Worm (Caenorhabditis elegans) whole organism, L1 larva: Measurements from ENCODE around the gene C06A6.7.

ENCODE experiments used
- C16A3.4 ChIP-seq: fragments of 150-350 bp; optimal IDR thresholded peaks from 2 replicates; lab custom pipeline; 2014; ENCODE audit warnings: missing biosample characterization, missing genetic modification characterization
- C34B4.2 ChIP-seq: sonication (generic microtip); optimal IDR thresholded peaks from 2 replicates; lab custom pipeline; 2017; ENCODE audit warnings: mild to moderate bottlenecking, missing genetic modification characterization, missing compliant biosample characterization
- Y116A8C.19 ChIP-seq: sonication (generic microtip); optimal IDR thresholded peaks from 2 replicates; lab custom pipeline; 2016; ENCODE audit warnings: missing compliant biosample characterization, missing genetic modification characterization, borderline replicate concordance
- aha-1 ChIP-seq: fragments of 150-350 bp; optimal IDR thresholded peaks from 2 replicates; lab custom pipeline; 2014; ENCODE audit warnings: missing biosample characterization, missing genetic modification characterization
- blmp-1 ChIP-seq: fragments of 150-350 bp; optimal IDR thresholded peaks from 2 replicates; lab custom pipeline; 2014; ENCODE audit warnings: missing biosample characterization, missing genetic modification characterization
- ceh-63 ChIP-seq: fragments of 200-800 bp; sonication (Bioruptor generic); optimal IDR thresholded peaks from 2 replicates; lab custom pipeline; 2018; ENCODE audit warnings: mild to moderate bottlenecking, missing genetic modification characterization, missing compliant biosample characterization
- ceh-88 ChIP-seq: fragments of 200-800 bp; sonication (Bioruptor generic); IDR thresholded peaks from 2 replicates; pipeline ENCODE4 v1.3.6; 2022; ENCODE audit warnings: missing genetic modification characterization, missing compliant biosample characterization
- ceh-90 ChIP-seq: sonication (generic microtip); optimal IDR thresholded peaks from 2 replicates; lab custom pipeline; 2016; ENCODE audit warnings: missing genetic modification characterization, missing compliant biosample characterization
- dpl-1 ChIP-seq, 3 experiments: fragments of 150-350 bp in 2 of 3; sonication (generic microtip) in 1 of 3; optimal IDR thresholded peaks; 2 replicates each; lab custom pipeline; 2014 to 2017; ENCODE audit warnings: missing biosample characterization in 3 of 3, missing genetic modification characterization in 3 of 3, missing genetic modification reagents in 3 of 3
- efl-1 ChIP-seq, 4 experiments: fragments of 150-350 bp; optimal IDR thresholded peaks in 3 of 4; peaks in 1 of 4; 1 replicate in 1 of 4; 2 replicates in 3 of 4; lab custom pipeline; 2014; ENCODE audit warnings: missing biosample characterization in 2 of 4, missing genetic modification characterization in 2 of 4, missing genetic modification reagents in 2 of 4
- efl-3 ChIP-seq: fragments of 200-800 bp; sonication (Bioruptor generic); optimal IDR thresholded peaks from 2 replicates; lab custom pipeline; 2018; ENCODE audit warnings: mild to moderate bottlenecking, missing genetic modification characterization, missing compliant biosample characterization
- egl-27 ChIP-seq, 2 experiments: fragments of 150-350 bp in 1 of 2; sonication (generic microtip); optimal IDR thresholded peaks; 3 replicates each; lab custom pipeline; 2017 to 2018; ENCODE audit warnings: missing biosample characterization in 2 of 2, missing genetic modification characterization in 2 of 2, missing genetic modification reagents in 2 of 2
- elt-2 ChIP-seq: sonication (generic microtip); optimal IDR thresholded peaks from 2 replicates; lab custom pipeline; 2016; ENCODE audit warnings: missing genetic modification characterization, mild to moderate bottlenecking, inconsistent platforms, missing compliant biosample characterization, missing genetic modification reagents
- ets-5 ChIP-seq: fragments of 200-800 bp; sonication (Bioruptor generic); IDR thresholded peaks from 2 replicates; pipeline ENCODE4 v1.3.6; 2022; ENCODE audit warnings: missing genetic modification characterization, missing compliant biosample characterization
- fkh-8 ChIP-seq: sonication (generic microtip); optimal IDR thresholded peaks from 2 replicates; lab custom pipeline; 2016; ENCODE audit warnings: mild to moderate bottlenecking, missing genetic modification characterization, missing compliant biosample characterization
- fos-1 ChIP-seq: fragments of 150-350 bp; optimal IDR thresholded peaks from 2 replicates; lab custom pipeline; 2014; ENCODE audit warnings: missing biosample characterization, missing genetic modification characterization
- hlh-4 ChIP-seq: sonication (generic microtip); optimal IDR thresholded peaks from 2 replicates; lab custom pipeline; 2016; ENCODE audit warnings: mild to moderate bottlenecking, missing genetic modification characterization, missing compliant biosample characterization
- hpl-2 ChIP-seq: fragments of 150-350 bp; optimal IDR thresholded peaks from 2 replicates; lab custom pipeline; 2014; ENCODE audit warnings: missing biosample characterization, missing genetic modification reagents, missing genetic modification characterization
- irx-1 ChIP-seq: sonication (generic microtip); optimal IDR thresholded peaks from 2 replicates; lab custom pipeline; 2016; ENCODE audit warnings: missing genetic modification characterization, missing compliant biosample characterization
- jun-1 ChIP-seq: fragments of 150-350 bp; optimal IDR thresholded peaks from 2 replicates; lab custom pipeline; 2014; ENCODE audit warnings: missing biosample characterization, missing genetic modification reagents, missing genetic modification characterization
- lin-14 ChIP-seq: fragments of 200-800 bp; sonication (Bioruptor generic); optimal IDR thresholded peaks from 2 replicates; lab custom pipeline; 2018; ENCODE audit warnings: mild to moderate bottlenecking, missing genetic modification characterization, moderate library complexity, missing compliant biosample characterization
- lin-15B ChIP-seq: fragments of 150-350 bp; sonication (generic microtip); optimal IDR thresholded peaks from 3 replicates; lab custom pipeline; 2014; ENCODE audit warnings: missing biosample characterization, missing genetic modification characterization
- lin-35 ChIP-seq, 2 experiments: fragments of 150-350 bp; optimal IDR thresholded peaks; 2 replicates each; lab custom pipeline; 2014; ENCODE audit warnings: missing biosample characterization in 2 of 2, missing genetic modification characterization in 2 of 2, missing genetic modification reagents in 2 of 2
- lsy-2 ChIP-seq, 2 experiments: fragments of 150-350 bp; optimal IDR thresholded peaks; 2 replicates each; lab custom pipeline; 2014; ENCODE audit warnings: missing biosample characterization in 2 of 2, missing genetic modification characterization in 2 of 2
- mab-9 ChIP-seq: fragments of 200-800 bp; sonication (Bioruptor generic); IDR thresholded peaks from 2 replicates; pipeline ENCODE4 v1.3.6; 2022; ENCODE audit warnings: missing genetic modification reagents, missing genetic modification characterization, missing compliant biosample characterization
- mdl-1 ChIP-seq, 2 experiments: fragments of 150-350 bp; optimal IDR thresholded peaks; 2 replicates each; lab custom pipeline; 2014 to 2017; ENCODE audit warnings: missing biosample characterization in 2 of 2, missing genetic modification characterization in 2 of 2, inconsistent platforms in 1 of 2
- mep-1 ChIP-seq: fragments of 150-350 bp; optimal IDR thresholded peaks from 2 replicates; lab custom pipeline; 2014; ENCODE audit warnings: missing biosample characterization, missing genetic modification characterization
- nhr-12 ChIP-seq: sonication (generic microtip); optimal IDR thresholded peaks from 2 replicates; lab custom pipeline; 2017; ENCODE audit warnings: missing biosample characterization, missing genetic modification characterization
- nhr-19 ChIP-seq: fragments of 200-800 bp; sonication (Bioruptor generic); conservative IDR thresholded peaks from 2 replicates; pipeline ENCODE4 v1.3.6; 2022; ENCODE audit warnings: missing genetic modification characterization, missing compliant biosample characterization
- nhr-20 ChIP-seq: sonication (generic microtip); optimal IDR thresholded peaks from 2 replicates; lab custom pipeline; 2016; ENCODE audit warnings: mild to moderate bottlenecking, missing genetic modification characterization, missing compliant biosample characterization
- nhr-237 ChIP-seq: fragments of 150-350 bp; optimal IDR thresholded peaks from 2 replicates; lab custom pipeline; 2014; ENCODE audit warnings: missing biosample characterization, missing genetic modification characterization
- nhr-28 ChIP-seq: fragments of 150-350 bp; optimal IDR thresholded peaks from 2 replicates; lab custom pipeline; 2014; ENCODE audit warnings: missing biosample characterization, missing genetic modification characterization
- nhr-71 ChIP-seq: sonication (generic microtip); optimal IDR thresholded peaks from 2 replicates; lab custom pipeline; 2016; ENCODE audit warnings: mild to moderate bottlenecking, missing genetic modification characterization, moderate library complexity, missing compliant biosample characterization
- nhr-76 ChIP-seq: sonication (generic microtip); optimal IDR thresholded peaks from 2 replicates; lab custom pipeline; 2017; ENCODE audit warnings: missing biosample characterization, missing genetic modification characterization
- nhr-77 ChIP-seq: fragments of 150-350 bp; optimal IDR thresholded peaks from 2 replicates; lab custom pipeline; 2014; ENCODE audit warnings: missing biosample characterization, missing genetic modification characterization
- nhr-85 ChIP-seq: sonication (generic microtip); peaks from one replicate; lab custom pipeline; 2016; ENCODE audit warnings: missing genetic modification characterization, inconsistent platforms, missing compliant biosample characterization
- nhr-90 ChIP-seq: sonication (generic microtip); optimal IDR thresholded peaks from 2 replicates; lab custom pipeline; 2016; ENCODE audit warnings: mild to moderate bottlenecking, missing genetic modification characterization, missing compliant biosample characterization; ENCODE audit not compliant: poor library complexity
- pqm-1 ChIP-seq: sonication (generic microtip); optimal IDR thresholded peaks from 3 replicates; lab custom pipeline; 2017; ENCODE audit warnings: missing biosample characterization, missing genetic modification characterization
- skn-1 ChIP-seq: fragments of 150-350 bp; optimal IDR thresholded peaks from 2 replicates; lab custom pipeline; 2014; ENCODE audit warnings: missing biosample characterization, missing genetic modification characterization
- snu-23 ChIP-seq: sonication (generic microtip); optimal IDR thresholded peaks from 2 replicates; lab custom pipeline; 2016; ENCODE audit warnings: missing genetic modification characterization, missing compliant biosample characterization
- sox-4 ChIP-seq: sonication (generic microtip); optimal IDR thresholded peaks from 2 replicates; lab custom pipeline; 2016; ENCODE audit warnings: missing genetic modification characterization, missing compliant biosample characterization
- tlp-1 ChIP-seq: fragments of 150-350 bp; optimal IDR thresholded peaks from 2 replicates; lab custom pipeline; 2014; ENCODE audit warnings: missing biosample characterization, missing genetic modification characterization
- unc-30 ChIP-seq: sonication (generic microtip); optimal IDR thresholded peaks from 2 replicates; lab custom pipeline; 2017; ENCODE audit warnings: missing biosample characterization, missing genetic modification characterization
- unc-86 ChIP-seq: sonication (generic microtip); optimal IDR thresholded peaks from 2 replicates; lab custom pipeline; 2016; ENCODE audit warnings: missing genetic modification characterization, missing compliant biosample characterization
- xbp-1 ChIP-seq: sonication (generic microtip); optimal IDR thresholded peaks from 2 replicates; lab custom pipeline; 2016; ENCODE audit warnings: missing genetic modification characterization, missing compliant biosample characterization
- zip-4 ChIP-seq: fragments of 200-800 bp; sonication (Bioruptor generic); optimal IDR thresholded peaks from 2 replicates; lab custom pipeline; 2018; ENCODE audit warnings: mild to moderate bottlenecking, missing genetic modification characterization, moderate library complexity, missing compliant biosample characterization
- ztf-4 ChIP-seq: fragments of 150-350 bp; optimal IDR thresholded peaks from 2 replicates; lab custom pipeline; 2014; ENCODE audit warnings: missing biosample characterization, missing genetic modification characterization

The C06A6.7 gene

DNA sequence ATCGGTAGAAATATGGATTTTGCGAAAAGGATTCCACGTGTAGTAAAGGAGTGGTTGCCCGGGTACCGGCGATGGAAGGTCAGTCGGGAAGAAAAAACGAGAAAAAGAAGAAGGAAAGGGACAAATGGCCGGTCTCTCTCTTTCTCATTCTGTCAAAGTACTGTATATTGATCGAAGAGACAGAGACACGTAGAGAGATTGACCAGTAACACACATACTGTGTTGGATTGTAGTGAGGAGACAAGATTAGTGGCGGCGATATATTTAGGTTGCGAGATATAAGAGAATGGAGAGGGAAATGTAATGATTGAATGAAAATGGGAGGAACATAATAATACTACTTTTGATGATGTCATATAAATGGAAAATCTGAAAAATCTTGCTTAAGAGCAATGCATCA is 2.3 kb downstream of the C06A6.7 start (continued):
- TF ChIP-seq unc-86 (tag; lab: Kevin White, UChicago) (no peak), egl-27 (tag; optimal IDR thresholded peaks at IDR 0.05; lab: Kevin White, UChicago) (no peak)

DNA sequence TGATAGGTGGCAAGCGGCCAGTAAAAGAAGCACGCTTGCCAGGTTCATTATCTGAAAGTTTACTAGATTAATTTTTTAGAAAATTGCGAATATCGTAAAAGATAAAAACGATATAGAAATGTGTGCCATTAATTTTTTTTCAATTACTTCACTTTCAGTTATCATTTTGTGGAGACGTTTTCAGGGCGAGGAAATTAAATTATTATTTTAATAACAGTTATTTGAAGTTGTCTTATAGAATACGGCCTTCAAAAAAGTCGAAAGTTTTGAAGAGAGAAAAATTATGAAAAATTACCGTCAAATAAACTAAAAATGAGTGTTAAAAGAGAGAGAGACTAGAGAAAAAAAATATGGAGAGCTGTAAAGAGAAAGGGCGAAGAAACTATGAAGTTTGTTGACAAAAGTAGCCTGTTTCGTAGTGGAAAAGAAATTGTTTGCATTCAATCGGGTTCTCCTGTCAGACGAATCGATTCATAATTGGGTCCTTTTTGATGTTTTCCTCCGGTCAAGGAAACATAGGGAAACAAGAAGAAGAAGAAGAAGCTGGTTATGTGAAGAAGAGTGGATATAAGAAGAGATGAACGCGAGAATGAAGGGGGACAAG is 3.6 kb downstream of the C06A6.7 start, which contains the start of gene erp-44.2:
TSS of gene erp-44.2 (minus strand) at position 51 of the 604 bp plus-strand sequence.
- TF ChIP-seq unc-30 (tag; lab: Kevin White, UChicago) (no peak), skn-1 (tag; lab: Kevin White, UChicago) (no peak), nhr-71 (tag; lab: Kevin White, UChicago) (no peak), ets-5 (GFP tag; lab: Robert Waterston, UW) (no peak), dpl-1 (GFP tag; optimal IDR thresholded peaks at IDR 0.05; lab: Kevin White, UChicago) (no peak), lin-35 (GFP tag; optimal IDR thresholded peaks at IDR 0.05; lab: Kevin White, UChicago) (no peak), tlp-1 (tag; lab: Kevin White, UChicago) (no peak), xbp-1 (tag; lab: Kevin White, UChicago) (no peak), mab-9 (GFP tag; lab: Robert Waterston, UW) (no peak), hlh-4 (tag; lab: Kevin White, UChicago) (no peak), fos-1 (tag; lab: Kevin White, UChicago) (no peak), nhr-12 (tag; lab: Kevin White, UChicago) (no peak), ceh-90 (tag; lab: Kevin White, UChicago) (no peak), nhr-90 (tag; lab: Kevin White, UChicago) (no peak)

DNA sequence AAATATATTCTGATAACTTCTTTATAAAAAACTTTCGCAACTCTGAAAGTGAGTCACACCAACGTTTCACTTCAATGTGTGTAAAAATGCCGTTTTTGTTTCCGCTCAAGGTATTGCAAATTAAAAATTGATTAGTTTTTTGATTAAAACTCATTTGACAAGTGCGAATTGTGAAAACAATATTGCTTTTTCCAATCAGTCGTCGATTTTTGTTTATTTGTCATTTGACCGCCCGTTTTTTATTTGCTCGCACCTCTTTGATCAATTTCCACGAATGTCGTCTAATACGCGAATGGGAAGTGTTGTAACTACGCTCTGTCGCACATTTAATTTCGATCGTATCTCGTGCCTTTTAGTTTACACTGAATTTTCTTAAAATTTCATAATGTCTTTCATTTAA is 8.2 kb downstream of the C06A6.7 start, which contains the start of gene mvb-12:
TSS of gene mvb-12 (plus strand) at position 375 of the 400 bp plus-strand sequence.
- TF ChIP-seq zip-4 (GFP tag; lab: Kevin White, UChicago) (no peak), jun-1 (tag; lab: Kevin White, UChicago) (no peak), nhr-71 (tag; lab: Kevin White, UChicago) (peak; percentile 34), snu-23 (GFP tag; lab: Kevin White, UChicago) (peak; percentile 29), nhr-85 (tag; lab: Kevin White, UChicago) (no peak), lin-15B (peak; percentile 5), C34B4.2 (no peak), lin-14 (GFP tag; lab: Kevin White, UChicago) (peak; percentile 77), elt-2 (tag; lab: Kevin White, UChicago) (no peak), xbp-1 (tag; lab: Kevin White, UChicago) (peak; percentile 9), hlh-4 (tag; lab: Kevin White, UChicago) (no peak), mdl-1 (tag; optimal IDR thresholded peaks at IDR 0.05; lab: Kevin White, UChicago) (peak in 1 of 2 experiments; percentile 13), nhr-76 (tag; lab: Kevin White, UChicago) (no peak), nhr-28 (no peak), sox-4 (tag; lab: Kevin White, UChicago) (no peak), hpl-2 (GFP tag; lab: Kevin White, UChicago) (no peak), irx-1 (tag; lab: Kevin White, UChicago) (no peak), nhr-19 (GFP tag; lab: Robert Waterston, UW) (no peak), Y116A8C.19 (tag; lab: Kevin White, UChicago) (no peak), efl-1 (optimal IDR thresholded peaks at IDR 0.05; lab: Kevin White, UChicago) (peak; percentile 2 to 5), efl-1 (GFP tag; optimal IDR thresholded peaks at IDR 0.05 in 1 of 2; lab: Kevin White, UChicago) (peak; percentile 31 to 75), aha-1 (tag; lab: Kevin White, UChicago) (no peak), mep-1 (peak; percentile 31), skn-1 (tag; lab: Kevin White, UChicago) (no peak), fkh-8 (tag; lab: Kevin White, UChicago) (peak; percentile 60), nhr-77 (tag; lab: Kevin White, UChicago) (peak; percentile 4), ztf-4 (tag; lab: Kevin White, UChicago) (no peak), efl-3 (GFP tag; lab: Kevin White, UChicago) (no peak), nhr-20 (tag; lab: Kevin White, UChicago) (no peak), nhr-90 (tag; lab: Kevin White, UChicago) (no peak), lsy-2 (tag; optimal IDR thresholded peaks at IDR 0.05; lab: Kevin White, UChicago) (peak in 1 of 2 experiments; percentile 46), mab-9 (GFP tag; lab: Robert Waterston, UW) (no peak), nhr-237 (tag; lab: Kevin White, UChicago) (no peak), ceh-63 (GFP tag; lab: Kevin White, UChicago) (no peak), tlp-1 (tag; lab: Kevin White, UChicago) (no peak), dpl-1 (GFP tag; optimal IDR thresholded peaks at IDR 0.05; lab: Kevin White, UChicago) (peak in 2 of 3 experiments; percentile 15 to 43), C16A3.4 (tag; lab: Kevin White, UChicago) (peak; percentile 2), blmp-1 (tag; lab: Kevin White, UChicago) (peak; percentile 5), ceh-88 (GFP tag; lab: Robert Waterston, UW) (no peak), pqm-1 (tag; lab: Kevin White, UChicago) (no peak), egl-27 (tag; optimal IDR thresholded peaks at IDR 0.05; lab: Kevin White, UChicago) (no peak)
